Worm (Caenorhabditis elegans): ENCODE data around the gene F40G9.14.

DNA sequence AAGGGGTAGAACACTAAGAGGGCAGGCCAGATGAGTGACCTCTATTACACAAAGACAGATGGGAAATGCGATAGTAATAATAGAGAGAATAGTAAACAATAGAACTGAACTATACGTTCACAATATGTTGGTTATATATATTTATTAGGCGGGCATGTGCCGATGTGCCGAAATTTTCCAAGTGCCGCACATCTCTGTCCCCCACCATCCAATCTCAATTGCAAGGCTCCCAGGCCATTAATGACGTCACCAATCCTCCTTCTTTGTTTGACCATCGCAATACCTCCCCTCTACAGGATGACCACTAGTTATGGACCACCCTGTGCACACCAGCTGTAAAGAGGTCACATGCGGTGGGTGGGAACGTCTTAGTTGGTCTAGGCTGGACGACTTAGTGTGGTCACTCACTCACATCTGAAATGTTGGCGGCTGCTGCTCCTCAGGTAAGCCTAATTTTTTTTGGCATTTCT is 1.5 kb upstream of the F40G9.14 start, which contains the start of gene F40G9.6:
- TF ChIP-seq B0336.3 (GFP tag; IDR thresholded peaks at IDR 0.05) (no peak), mes-4 (tag; optimal IDR thresholded peaks at IDR 0.05) (no peak), fkh-3 (tag; optimal IDR thresholded peaks at IDR 0.05) (no peak), F22D6.2 (tag; optimal IDR thresholded peaks at IDR 0.05) (no peak), nfya-1 (tag; optimal IDR thresholded peaks at IDR 0.05; ENCODE audit: borderline replicate concordance, insufficient read depth) (no peak), dox-1 (GFP tag; IDR thresholded peaks at IDR 0.05) (no peak), Y53G8AR.9 (GFP tag; conservative IDR thresholded peaks at IDR 0.05) (no peak), ceh-91 (GFP tag; IDR thresholded peaks at IDR 0.05) (no peak), nhr-179 (tag; optimal IDR thresholded peaks at IDR 0.05) (no peak), mcd-1 (GFP tag; IDR thresholded peaks at IDR 0.05) (no peak)

Data from whole organism, young adult.